Worm (Caenorhabditis elegans) whole organism, late embryonic: ENCODE data around the gene nhx-2.

Experiments
- F13H6.1 ChIP-seq: sonication (generic microtip); optimal IDR thresholded peaks from 2 replicates; lab custom pipeline; 2016; ENCODE audit warnings: missing genetic modification characterization, missing compliant biosample characterization
- K02D7.2 ChIP-seq: sonication (generic microtip); optimal IDR thresholded peaks from 2 replicates; lab custom pipeline; 2017; ENCODE audit warnings: mild to moderate bottlenecking, missing genetic modification characterization, missing compliant biosample characterization
- ceh-19 ChIP-seq: fragments of 200-800 bp; sonication (Bioruptor generic); optimal IDR thresholded peaks from 2 replicates; lab custom pipeline; 2018; ENCODE audit warnings: mild to moderate bottlenecking, missing genetic modification characterization, missing compliant biosample characterization
- ceh-2 ChIP-seq: sonication (generic microtip); optimal IDR thresholded peaks from 2 replicates; lab custom pipeline; 2016; ENCODE audit warnings: missing genotype, missing genetic modification characterization, missing compliant biosample characterization
- ceh-48 ChIP-seq: sonication (generic microtip); optimal IDR thresholded peaks from 2 replicates; lab custom pipeline; 2016; ENCODE audit warnings: missing genetic modification characterization, inconsistent platforms, missing compliant biosample characterization
- che-1 ChIP-seq: sonication (generic microtip); optimal IDR thresholded peaks from 2 replicates; lab custom pipeline; 2016; ENCODE audit warnings: mild to moderate bottlenecking, missing genetic modification characterization, missing compliant biosample characterization
- gmeb-2 ChIP-seq: sonication (generic microtip); optimal IDR thresholded peaks from 2 replicates; lab custom pipeline; 2016; ENCODE audit warnings: missing genetic modification characterization, inconsistent platforms, missing compliant biosample characterization
- hlh-30 ChIP-seq: sonication (generic microtip); optimal IDR thresholded peaks from 2 replicates; lab custom pipeline; 2017; ENCODE audit warnings: antibody characterized with exemption, missing genetic modification characterization, missing compliant biosample characterization; ENCODE audit not compliant: insufficient read depth
- hlh-6 ChIP-seq: sonication (generic microtip); optimal IDR thresholded peaks from 2 replicates; lab custom pipeline; 2016; ENCODE audit warnings: missing genotype, missing genetic modification characterization, missing compliant biosample characterization
- nhr-232 ChIP-seq: sonication (generic microtip); optimal IDR thresholded peaks from 2 replicates; lab custom pipeline; 2016; ENCODE audit warnings: missing genetic modification characterization, missing compliant biosample characterization
- odd-2 ChIP-seq: sonication (generic microtip); optimal IDR thresholded peaks from 2 replicates; lab custom pipeline; 2017; ENCODE audit warnings: antibody characterized with exemption, mild to moderate bottlenecking, missing genetic modification characterization, missing compliant biosample characterization
- pag-3 ChIP-seq: sonication (generic microtip); optimal IDR thresholded peaks from 2 replicates; lab custom pipeline; 2016; ENCODE audit warnings: missing compliant biosample characterization, missing genetic modification characterization, borderline replicate concordance
- pat-9 ChIP-seq: fragments of 200-800 bp; sonication (Bioruptor generic); optimal IDR thresholded peaks from 2 replicates; lab custom pipeline; 2018; ENCODE audit warnings: mild to moderate bottlenecking, missing genetic modification characterization, moderate library complexity, missing compliant biosample characterization
- pax-1 ChIP-seq: fragments of 150-350 bp; optimal IDR thresholded peaks from 2 replicates; lab custom pipeline; 2014; ENCODE audit warnings: missing biosample characterization, missing genetic modification characterization
- pha-2 ChIP-seq: sonication (generic microtip); optimal IDR thresholded peaks from 2 replicates; lab custom pipeline; 2017; ENCODE audit warnings: mild to moderate bottlenecking, missing genetic modification characterization, missing compliant biosample characterization
- pqm-1 ChIP-seq: sonication (generic microtip); optimal IDR thresholded peaks from 2 replicates; lab custom pipeline; 2016; ENCODE audit warnings: missing genetic modification characterization, missing compliant biosample characterization
- pros-1 ChIP-seq: fragments of 150-350 bp; optimal IDR thresholded peaks from 2 replicates; lab custom pipeline; 2014; ENCODE audit warnings: missing biosample characterization, missing genetic modification reagents, missing genetic modification characterization
- sdc-2 ChIP-seq: sonication (generic microtip); optimal IDR thresholded peaks from 2 replicates; lab custom pipeline; 2016; ENCODE audit warnings: missing genotype, missing genetic modification characterization, missing compliant biosample characterization
- tbx-2 ChIP-seq: sonication (generic microtip); optimal IDR thresholded peaks from 2 replicates; lab custom pipeline; 2016; ENCODE audit warnings: missing genetic modification characterization, missing compliant biosample characterization
- ttx-3 ChIP-seq: sonication (generic microtip); optimal IDR thresholded peaks from 2 replicates; lab custom pipeline; 2016; ENCODE audit warnings: missing genetic modification reagents, missing genetic modification characterization, missing compliant biosample characterization
- unc-55 ChIP-seq: sonication (generic microtip); optimal IDR thresholded peaks from 2 replicates; lab custom pipeline; 2017; ENCODE audit warnings: missing biosample characterization, missing genetic modification reagents, missing genetic modification characterization
- ztf-16 ChIP-seq: sonication (generic microtip); optimal IDR thresholded peaks from 2 replicates; lab custom pipeline; 2017; ENCODE audit warnings: missing genetic modification characterization, missing compliant biosample characterization

nhx-2 gene

ce11 chrII:7642016-7642653 lies 51.6 kb downstream of the nhx-2 start (continued):
- TF ChIP-seq che-1 (no peak), unc-55 (GFP tag; lab: Kevin White, UChicago) (peak; percentile 60), pax-1 (tag; lab: Kevin White, UChicago) (no peak), hlh-30 (tag; lab: Kevin White, UChicago) (peak; percentile 10), K02D7.2 (tag; lab: Kevin White, UChicago) (no peak), odd-2 (tag; lab: Kevin White, UChicago) (no peak), nhr-232 (tag; lab: Kevin White, UChicago) (no peak), pat-9 (tag; lab: Kevin White, UChicago) (no peak), ceh-48 (tag; lab: Kevin White, UChicago) (no peak), ztf-16 (tag; lab: Kevin White, UChicago) (no peak), tbx-2 (tag; lab: Kevin White, UChicago) (peak; percentile 57), gmeb-2 (tag; lab: Kevin White, UChicago) (no peak), hlh-6 (tag; lab: Kevin White, UChicago) (no peak), ceh-19 (GFP tag; lab: Kevin White, UChicago) (peak; percentile 10), pqm-1 (tag; lab: Kevin White, UChicago) (peak; percentile 2), pag-3 (tag; lab: Kevin White, UChicago) (no peak), sdc-2 (tag; lab: Kevin White, UChicago) (peak; percentile 23), ttx-3 (tag; lab: Kevin White, UChicago) (no peak), pros-1 (tag; lab: Kevin White, UChicago) (peak; percentile 38), F13H6.1 (tag; lab: Kevin White, UChicago) (peak; percentile 61), pha-2 (tag; lab: Kevin White, UChicago) (no peak), ceh-2 (no peak)
